Worm (Caenorhabditis elegans) whole organism, mixed stage, embryonic: ENCODE measurements around the gene srz-23.

Source experiments
- M03D4.4 ChIP-seq: sonication (generic microtip); optimal IDR thresholded peaks from 2 replicates; lab custom pipeline; 2017; ENCODE audit warnings: mild to moderate bottlenecking, missing genetic modification characterization, missing compliant biosample characterization
- bed-3 ChIP-seq: fragments of 200-800 bp; sonication (Bioruptor generic); optimal IDR thresholded peaks from 3 replicates; lab custom pipeline; 2018; ENCODE audit warnings: mild to moderate bottlenecking, missing genetic modification characterization, moderate library complexity, missing compliant biosample characterization
- ceh-39 ChIP-seq: fragments of 150-350 bp; optimal IDR thresholded peaks from 2 replicates; lab custom pipeline; 2014; ENCODE audit warnings: missing biosample characterization, missing genetic modification characterization
- ceh-43 ChIP-seq: fragments of 200-800 bp; sonication (Bioruptor generic); optimal IDR thresholded peaks from 2 replicates; lab custom pipeline; 2018; ENCODE audit warnings: mild to moderate bottlenecking, missing genetic modification characterization, moderate library complexity, missing compliant biosample characterization
- ceh-83 ChIP-seq: fragments of 200-800 bp; sonication (Bioruptor generic); optimal IDR thresholded peaks from 2 replicates; lab custom pipeline; 2018; ENCODE audit warnings: mild to moderate bottlenecking, missing genetic modification characterization, missing compliant biosample characterization
- ces-1 ChIP-seq: fragments of 150-350 bp; optimal IDR thresholded peaks from 2 replicates; lab custom pipeline; 2014; ENCODE audit warnings: missing biosample characterization, missing genetic modification reagents, missing genetic modification characterization
- cnd-1 ChIP-seq: fragments of 200-800 bp; sonication (Bioruptor generic); optimal IDR thresholded peaks from 2 replicates; lab custom pipeline; 2018; ENCODE audit warnings: mild to moderate bottlenecking, missing genetic modification characterization, missing compliant biosample characterization
- drap-1 ChIP-seq: fragments of 200-800 bp; sonication (Bioruptor generic); optimal IDR thresholded peaks from 3 replicates; lab custom pipeline; 2018; ENCODE audit warnings: mild to moderate bottlenecking, missing genetic modification characterization, missing compliant biosample characterization
- elt-1 ChIP-seq: sonication (generic microtip); optimal IDR thresholded peaks from 2 replicates; lab custom pipeline; 2017; ENCODE audit warnings: missing genetic modification characterization, mild to moderate bottlenecking, missing compliant biosample characterization, antibody characterized with exemption, moderate library complexity, borderline replicate concordance; ENCODE audit not compliant: insufficient read depth
- ham-2 ChIP-seq: fragments of 200-800 bp; sonication (Bioruptor generic); optimal IDR thresholded peaks from 2 replicates; lab custom pipeline; 2018; ENCODE audit warnings: mild to moderate bottlenecking, missing genetic modification characterization, missing compliant biosample characterization
- hlh-1 ChIP-seq: fragments of 150-350 bp; optimal IDR thresholded peaks from 2 replicates; lab custom pipeline; 2014; ENCODE audit warnings: missing biosample characterization, missing genetic modification reagents, missing genetic modification characterization
- lin-13 ChIP-seq: fragments of 150-350 bp; optimal IDR thresholded peaks from 2 replicates; lab custom pipeline; 2014; ENCODE audit warnings: missing biosample characterization, missing genetic modification characterization
- lin-32 ChIP-seq: fragments of 200-800 bp; sonication (Bioruptor generic); optimal IDR thresholded peaks from 2 replicates; lab custom pipeline; 2018; ENCODE audit warnings: mild to moderate bottlenecking, missing genetic modification characterization, missing compliant biosample characterization
- lsy-2 ChIP-seq: fragments of 150-350 bp; optimal IDR thresholded peaks from 2 replicates; lab custom pipeline; 2014; ENCODE audit warnings: missing biosample characterization, missing genetic modification characterization
- mab-5 ChIP-seq: fragments of 150-350 bp; optimal IDR thresholded peaks from 2 replicates; lab custom pipeline; 2014; ENCODE audit warnings: missing biosample characterization, missing genetic modification characterization
- mep-1 ChIP-seq: fragments of 150-350 bp; optimal IDR thresholded peaks from 2 replicates; lab custom pipeline; 2017; ENCODE audit warnings: missing biosample characterization, missing genetic modification reagents, missing genetic modification characterization, inconsistent platforms
- mls-2 ChIP-seq: sonication (generic microtip); optimal IDR thresholded peaks from 2 replicates; lab custom pipeline; 2016; ENCODE audit warnings: mild to moderate bottlenecking, missing genetic modification characterization, moderate library complexity, missing compliant biosample characterization
- nhr-2 ChIP-seq: fragments of 150-350 bp; optimal IDR thresholded peaks from 2 replicates; lab custom pipeline; 2014; ENCODE audit warnings: missing biosample characterization, missing genetic modification characterization
- nhr-237 ChIP-seq: fragments of 150-350 bp; optimal IDR thresholded peaks from 2 replicates; lab custom pipeline; 2014; ENCODE audit warnings: missing biosample characterization, missing genetic modification characterization
- nhr-28 ChIP-seq: fragments of 150-350 bp; optimal IDR thresholded peaks from 2 replicates; lab custom pipeline; 2014; ENCODE audit warnings: missing biosample characterization, missing genetic modification characterization
- nhr-76 ChIP-seq: sonication (generic microtip); optimal IDR thresholded peaks from 2 replicates; lab custom pipeline; 2017; ENCODE audit warnings: missing biosample characterization, missing genetic modification characterization
- pha-4 ChIP-seq: fragments of 150-350 bp; optimal IDR thresholded peaks from 2 replicates; lab custom pipeline; 2018; ENCODE audit warnings: missing biosample characterization, missing genetic modification reagents, missing genetic modification characterization
- sptf-1 ChIP-seq: sonication (generic microtip); optimal IDR thresholded peaks from 2 replicates; lab custom pipeline; 2017; ENCODE audit warnings: mild to moderate bottlenecking, missing genetic modification characterization, moderate library complexity, missing compliant biosample characterization
- tbx-8 ChIP-seq: fragments of 200-800 bp; sonication (Bioruptor generic); optimal IDR thresholded peaks from 2 replicates; lab custom pipeline; 2018; ENCODE audit warnings: mild to moderate bottlenecking, missing genetic modification characterization, moderate library complexity, missing compliant biosample characterization
- unc-120 ChIP-seq: sonication (generic microtip); optimal IDR thresholded peaks from 2 replicates; lab custom pipeline; 2017; ENCODE audit warnings: missing genetic modification characterization, missing compliant biosample characterization; ENCODE audit not compliant: poor library complexity, severe bottlenecking
- unc-39 ChIP-seq: fragments of 150-350 bp; optimal IDR thresholded peaks from 2 replicates; lab custom pipeline; 2014; ENCODE audit warnings: missing biosample characterization, missing genetic modification characterization
- unc-62 ChIP-seq: fragments of 150-350 bp; optimal IDR thresholded peaks from 2 replicates; lab custom pipeline; 2014; ENCODE audit warnings: missing biosample characterization, missing genetic modification reagents, missing genetic modification characterization
- zip-8 ChIP-seq: fragments of 150-350 bp; optimal IDR thresholded peaks from 2 replicates; lab custom pipeline; 2014; ENCODE audit warnings: missing biosample characterization, missing genetic modification characterization
- ztf-11 ChIP-seq: fragments of 150-350 bp; optimal IDR thresholded peaks from 2 replicates; lab custom pipeline; 2014; ENCODE audit warnings: missing biosample characterization, missing genetic modification characterization

Gene srz-23

DNA sequence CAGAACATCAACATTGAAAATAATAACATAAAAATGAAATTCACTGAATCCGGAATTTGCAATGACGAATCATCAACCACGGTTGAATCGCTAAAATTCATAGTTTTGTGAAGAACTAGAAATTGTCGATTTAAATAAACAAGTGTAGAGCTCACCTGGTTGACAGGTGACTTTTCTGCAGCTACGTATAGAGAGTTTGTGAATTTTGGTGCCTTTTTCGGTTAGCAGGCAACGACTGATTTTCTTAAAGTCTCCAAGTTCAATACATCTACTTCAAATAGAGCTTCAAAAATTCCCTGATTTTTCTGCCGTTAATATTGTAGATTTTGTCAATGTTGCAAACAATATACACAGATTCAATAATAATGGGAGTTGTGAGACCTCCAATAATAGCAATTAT, 23.7 kb downstream of the srz-23 start, which contains the start of gene srz-69:
srz-69 (minus strand) TSS at position 101 of the 400 bp plus-strand sequence.
- no peak for TF ChIP-seq pha-4 (tag; lab: Kevin White, UChicago)
- no peak for TF ChIP-seq M03D4.4 (tag; lab: Kevin White, UChicago)
- no peak for TF ChIP-seq ham-2 (GFP tag; lab: Kevin White, UChicago)
- no peak for TF ChIP-seq nhr-76 (tag; lab: Kevin White, UChicago)

DNA sequence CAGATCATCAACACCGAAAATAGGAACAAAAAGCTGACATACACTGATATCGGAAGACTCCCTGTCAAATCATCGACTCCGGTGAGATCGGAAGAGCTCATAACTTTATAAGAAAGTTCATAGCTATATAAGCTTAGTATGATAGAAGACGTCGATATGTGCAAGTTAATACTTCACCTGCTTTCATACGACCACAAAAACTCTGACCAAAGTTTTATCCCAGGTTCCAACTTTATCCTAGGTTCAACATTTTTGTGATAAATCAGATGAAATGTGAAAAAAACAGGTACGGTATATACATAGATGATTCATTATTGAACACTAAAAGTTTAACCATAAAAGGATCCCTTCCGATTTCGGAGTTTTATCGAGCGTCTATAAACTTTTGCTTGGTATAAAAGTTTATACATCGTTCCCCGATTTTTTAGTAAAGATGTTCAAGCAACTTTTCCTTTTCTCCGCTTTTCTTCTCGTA, 25.5 kb downstream of the srz-23 start, which contains the start of the genes srz-70 and C09G12.5:
srz-70 (minus strand) TSS at position 101 of the 475 bp plus-strand sequence.
C09G12.5 (plus strand) TSS at position 425 of the 475 bp plus-strand sequence.
- no peak for TF ChIP-seq mab-5
- no peak for TF ChIP-seq cnd-1 (tag; lab: Kevin White, UChicago)
- no peak for TF ChIP-seq ceh-43 (GFP tag; lab: Kevin White, UChicago)
- no peak for TF ChIP-seq unc-62
- TF ChIP-seq ces-1 (GFP tag; lab: Kevin White, UChicago) = no peak
- no peak for TF ChIP-seq zip-8 (tag; lab: Kevin White, UChicago)
- TF ChIP-seq tbx-8 (GFP tag; lab: Kevin White, UChicago) = no peak
- no peak for TF ChIP-seq lin-32
- TF ChIP-seq ceh-39 (tag; lab: Kevin White, UChicago) = no peak
- no peak for TF ChIP-seq sptf-1
- no peak for TF ChIP-seq drap-1
- no peak for TF ChIP-seq nhr-237 (tag; lab: Kevin White, UChicago)
- TF ChIP-seq pha-4 (tag; lab: Kevin White, UChicago) = no peak
- TF ChIP-seq mls-2 (tag; lab: Kevin White, UChicago) = no peak
- no peak for TF ChIP-seq ceh-83 (GFP tag; lab: Kevin White, UChicago)
- TF ChIP-seq unc-39 (tag; lab: Kevin White, UChicago) = no peak
- TF ChIP-seq M03D4.4 (tag; lab: Kevin White, UChicago) = no peak

DNA sequence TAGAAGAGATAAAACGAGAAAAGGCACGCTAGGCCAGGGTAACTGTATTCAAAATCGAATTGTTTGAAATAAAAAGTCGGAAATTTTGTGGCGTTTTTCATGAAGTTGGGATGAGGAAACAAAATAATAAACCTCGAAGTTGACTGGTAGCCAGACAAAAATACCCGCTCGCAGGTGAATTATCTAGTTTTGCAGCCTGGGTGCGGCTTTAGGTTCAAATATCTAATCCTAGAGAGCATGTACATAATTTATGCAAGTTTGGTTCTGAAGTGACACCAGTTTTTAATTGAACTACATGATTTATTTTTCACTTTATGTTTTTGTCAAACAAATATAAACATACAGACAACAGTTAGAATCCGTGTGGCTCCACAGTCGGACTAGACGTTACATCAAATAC, 28.4 kb downstream of the srz-23 start, which contains the start of gene srz-37:
srz-37 (minus strand) TSS at position 101 of the 400 bp plus-strand sequence.
- no peak for TF ChIP-seq mab-5
- TF ChIP-seq unc-39 (tag; lab: Kevin White, UChicago) = no peak
- TF ChIP-seq lin-32 = no peak

DNA sequence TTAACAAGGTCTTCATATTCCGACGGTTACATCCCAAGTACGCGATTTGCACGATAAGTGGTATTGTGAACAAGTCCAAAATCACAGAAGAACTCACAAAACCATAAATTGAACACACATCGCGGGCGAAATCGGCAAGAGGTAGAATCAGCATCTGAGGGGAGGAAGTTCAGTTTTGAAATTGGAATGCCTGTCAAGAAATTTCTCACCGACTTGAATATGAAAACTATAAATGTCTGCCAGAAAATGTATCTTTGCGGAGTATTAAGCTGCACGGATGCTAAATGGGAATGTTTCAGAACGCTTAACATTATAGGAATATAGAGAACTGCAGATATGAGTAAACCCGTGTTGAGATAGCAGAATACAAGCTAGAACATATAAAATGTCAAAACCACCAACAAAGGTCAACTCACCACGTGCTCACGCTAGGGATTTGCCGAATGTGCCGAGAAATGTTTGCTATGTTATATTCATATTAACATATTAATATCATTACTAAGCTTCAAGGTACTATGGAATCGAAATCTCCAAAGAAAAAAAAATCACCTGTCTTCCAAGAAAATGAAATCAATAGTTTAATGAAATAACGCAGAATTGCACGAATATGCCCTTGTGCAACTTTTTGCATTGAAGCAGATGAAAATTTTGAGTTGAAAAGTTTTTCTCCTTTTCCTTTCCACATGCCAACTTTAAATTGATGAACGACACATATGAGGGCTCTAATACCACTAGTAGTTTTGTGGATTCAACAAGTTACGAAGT, 29.0 kb downstream of the srz-23 start, which contains the start of gene srz-82:
srz-82 (plus strand) TSS at position 701 of the 765 bp plus-strand sequence.
- no peak for TF ChIP-seq ces-1 (GFP tag; lab: Kevin White, UChicago)
- no peak for TF ChIP-seq unc-120
- TF ChIP-seq unc-62 = no peak
- no peak for TF ChIP-seq nhr-2
- no peak for TF ChIP-seq elt-1

DNA sequence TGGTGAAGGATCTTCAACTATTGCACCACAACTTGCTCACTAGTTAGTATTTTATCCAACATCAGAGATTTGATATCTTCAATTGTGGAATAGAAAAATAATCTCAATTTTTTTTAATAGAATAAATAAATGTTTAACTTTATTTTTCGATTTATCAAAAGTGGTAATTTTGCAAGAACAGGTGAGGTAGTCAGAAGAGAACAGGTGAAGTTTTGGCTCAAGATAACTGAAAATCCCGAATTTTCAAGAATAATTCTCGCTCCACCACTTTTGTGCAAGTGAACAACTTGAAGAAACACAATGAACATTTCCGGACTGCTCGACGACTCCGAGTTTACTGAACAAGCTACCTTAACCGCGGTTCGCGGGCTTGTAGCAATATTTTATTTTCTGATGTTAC, 38.1 kb downstream of the srz-23 start, which contains the start of gene srz-78:
srz-78 (plus strand) TSS at position 301 of the 400 bp plus-strand sequence.
- TF ChIP-seq lin-13 (tag; lab: Kevin White, UChicago) (no peak), mab-5 (no peak), ztf-11 (tag; lab: Kevin White, UChicago) (no peak), tbx-8 (GFP tag; lab: Kevin White, UChicago) (no peak), pha-4 (tag; lab: Kevin White, UChicago) (no peak), nhr-237 (tag; lab: Kevin White, UChicago) (no peak), bed-3 (GFP tag; lab: Kevin White, UChicago) (no peak), cnd-1 (tag; lab: Kevin White, UChicago) (no peak), lsy-2 (tag; lab: Kevin White, UChicago) (no peak), nhr-76 (tag; lab: Kevin White, UChicago) (no peak), hlh-1 (no peak), mls-2 (tag; lab: Kevin White, UChicago) (no peak), lin-32 (no peak), ces-1 (GFP tag; lab: Kevin White, UChicago) (no peak), drap-1 (no peak), unc-39 (tag; lab: Kevin White, UChicago) (no peak), nhr-2 (no peak), mep-1 (tag; lab: Kevin White, UChicago) (no peak), nhr-28 (tag; lab: Kevin White, UChicago) (no peak), M03D4.4 (tag; lab: Kevin White, UChicago) (no peak)
